Fruit fly (Drosophila melanogaster) whole organism, embryonic: ENCODE data around the gene CG1074.

ENCODE experiments used
- B-H1 ChIP-seq: fragments of 200-800 bp; sonication (Bioruptor generic); IDR thresholded peaks from 3 replicates; pipeline ENCODE4 v1.3.6; 2022; ENCODE audit warnings: missing biosample characterization, missing genetic modification characterization
- BEAF-32 ChIP-seq: fragments of 200-800 bp; sonication (Bioruptor generic); optimal IDR thresholded peaks from 3 replicates; lab custom pipeline; 2017; ENCODE audit warnings: missing biosample characterization, missing genetic modification characterization, mild to moderate bottlenecking, moderate library complexity, missing genetic modification reagents
- CG10147 ChIP-seq: fragments of 200-800 bp; sonication (Bioruptor generic); optimal IDR thresholded peaks from 2 replicates; lab custom pipeline; 2019; ENCODE audit warnings: missing biosample characterization, mild to moderate bottlenecking, missing genetic modification characterization, moderate library complexity
- CG10654 ChIP-seq: fragments of 200-800 bp; sonication (Bioruptor generic); optimal IDR thresholded peaks from 2 replicates; lab custom pipeline; 2016; ENCODE audit warnings: missing biosample characterization, missing genetic modification characterization
- CG11398 ChIP-seq: fragments of 200-800 bp; sonication (Bioruptor generic); optimal IDR thresholded peaks from 2 replicates; lab custom pipeline; 2016; ENCODE audit warnings: missing biosample characterization, missing genetic modification characterization
- CG11560 ChIP-seq: fragments of 200-800 bp; sonication (Bioruptor generic); IDR thresholded peaks from 3 replicates; pipeline ENCODE4 v1.3.6; 2022; ENCODE audit warnings: missing biosample characterization, missing genetic modification characterization
- CG12299 ChIP-seq: fragments of 200-800 bp; sonication (Bioruptor generic); optimal IDR thresholded peaks from 2 replicates; lab custom pipeline; 2018; ENCODE audit warnings: missing biosample characterization, mild to moderate bottlenecking, missing genetic modification characterization
- CG15073 ChIP-seq: fragments of 200-800 bp; sonication (Bioruptor generic); optimal IDR thresholded peaks from 2 replicates; lab custom pipeline; 2016; ENCODE audit warnings: missing biosample characterization, missing genetic modification characterization
- CG17385 ChIP-seq: fragments of 200-800 bp; sonication (Bioruptor generic); optimal IDR thresholded peaks from 3 replicates; lab custom pipeline; 2018; ENCODE audit warnings: missing biosample characterization, mild to moderate bottlenecking, missing genetic modification characterization
- CG18619 ChIP-seq: fragments of 200-800 bp; sonication (Bioruptor generic); optimal IDR thresholded peaks from 3 replicates; lab custom pipeline; 2017; ENCODE audit warnings: missing biosample characterization, mild to moderate bottlenecking, missing genetic modification characterization
- CG3065 ChIP-seq: fragments of 200-800 bp; sonication (Bioruptor generic); optimal IDR thresholded peaks from 2 replicates; lab custom pipeline; 2016; ENCODE audit warnings: missing biosample characterization, missing genetic modification characterization
- CG32767 ChIP-seq: fragments of 200-800 bp; sonication (Bioruptor generic); IDR thresholded peaks from 2 replicates; pipeline ENCODE4 v1.3.6; 2022; ENCODE audit warnings: missing biosample characterization, missing genetic modification characterization
- CG33213 ChIP-seq: fragments of 200-800 bp; sonication (Bioruptor generic); optimal IDR thresholded peaks from 3 replicates; lab custom pipeline; 2016; ENCODE audit warnings: missing biosample characterization, missing genetic modification characterization
- CG33557 ChIP-seq: fragments of 200-800 bp; sonication (Bioruptor generic); optimal IDR thresholded peaks from 2 replicates; lab custom pipeline; 2019; ENCODE audit warnings: missing biosample characterization, mild to moderate bottlenecking, missing genetic modification characterization, moderate library complexity
- CG3407 ChIP-seq: fragments of 200-800 bp; sonication (Bioruptor generic); optimal IDR thresholded peaks from 2 replicates; lab custom pipeline; 2018; ENCODE audit warnings: missing biosample characterization, mild to moderate bottlenecking, missing genetic modification characterization
- CG34224 ChIP-seq: fragments of 200-800 bp; sonication (Bioruptor generic); IDR thresholded peaks from 3 replicates; pipeline ENCODE4 v1.3.6; 2022; ENCODE audit warnings: missing biosample characterization, missing genetic modification characterization; ENCODE audit not compliant: partially characterized antibody
- CG34376 ChIP-seq: fragments of 200-800 bp; sonication (Bioruptor generic); optimal IDR thresholded peaks from 2 replicates; lab custom pipeline; 2018; ENCODE audit warnings: missing biosample characterization, mild to moderate bottlenecking, missing genetic modification characterization
- CG6765 ChIP-seq: fragments of 200-800 bp; sonication (Bioruptor generic); optimal IDR thresholded peaks from 3 replicates; lab custom pipeline; 2017; ENCODE audit warnings: missing biosample characterization, mild to moderate bottlenecking, missing genetic modification characterization
- CG7745 ChIP-seq: fragments of 200-800 bp; sonication (Bioruptor generic); optimal IDR thresholded peaks from 2 replicates; lab custom pipeline; 2018; ENCODE audit warnings: missing biosample characterization, mild to moderate bottlenecking, missing genetic modification characterization, moderate library complexity
- CTCF ChIP-seq: fragments of 200-800 bp; sonication (Bioruptor generic); optimal IDR thresholded peaks from 2 replicates; lab custom pipeline; 2017; ENCODE audit warnings: missing biosample characterization, mild to moderate bottlenecking, missing genetic modification characterization, moderate library complexity
- Dek ChIP-seq: fragments of 200-800 bp; sonication (Bioruptor generic); optimal IDR thresholded peaks from 3 replicates; lab custom pipeline; 2019; ENCODE audit warnings: missing biosample characterization, mild to moderate bottlenecking, missing genetic modification characterization, moderate library complexity
- Dip2 ChIP-seq: fragments of 200-800 bp; sonication (Bioruptor generic); IDR thresholded peaks from 2 replicates; pipeline ENCODE4 v1.3.6; 2022; ENCODE audit warnings: missing biosample characterization, missing genetic modification characterization
- Dref ChIP-seq: fragments of 200-800 bp; sonication (Bioruptor generic); IDR thresholded peaks from 2 replicates; pipeline ENCODE4 v1.3.6; 2022; ENCODE audit warnings: missing biosample characterization, missing genetic modification characterization
- Fer2 ChIP-seq: fragments of 200-800 bp; sonication (Bioruptor generic); optimal IDR thresholded peaks from 2 replicates; lab custom pipeline; 2018; ENCODE audit warnings: missing biosample characterization, mild to moderate bottlenecking, missing genetic modification characterization, moderate library complexity
- Gug ChIP-seq: fragments of 200-800 bp; sonication (Bioruptor generic); IDR thresholded peaks from 4 replicates; pipeline ENCODE4 v1.3.6; 2022; ENCODE audit warnings: missing biosample characterization, missing genetic modification characterization
- HHEX ChIP-seq: fragments of 200-800 bp; sonication (Bioruptor generic); optimal IDR thresholded peaks from 3 replicates; lab custom pipeline; 2017; ENCODE audit warnings: missing biosample characterization, mild to moderate bottlenecking, missing genetic modification characterization, missing genetic modification reagents
- HLH3B ChIP-seq: fragments of 200-800 bp; sonication (Bioruptor generic); IDR thresholded peaks from 2 replicates; pipeline ENCODE4 v1.3.6; 2022; ENCODE audit warnings: missing biosample characterization, missing genetic modification characterization
- Sry-β ChIP-seq: fragments of 200-800 bp; sonication (Bioruptor generic); optimal IDR thresholded peaks from 2 replicates; lab custom pipeline; 2018; ENCODE audit warnings: missing biosample characterization, mild to moderate bottlenecking, missing genetic modification characterization, moderate library complexity
- Usf ChIP-seq: fragments of 200-800 bp; sonication (Bioruptor generic); optimal IDR thresholded peaks from 2 replicates; lab custom pipeline; 2017; ENCODE audit warnings: missing genotype, missing biosample characterization, missing genetic modification characterization
- ash1 ChIP-seq: fragments of 200-800 bp; sonication (Bioruptor generic); optimal IDR thresholded peaks from 2 replicates; lab custom pipeline; 2018; ENCODE audit warnings: missing biosample characterization, mild to moderate bottlenecking, missing genetic modification characterization
- bigmax ChIP-seq: fragments of 200-800 bp; sonication (Bioruptor generic); optimal IDR thresholded peaks from 2 replicates; lab custom pipeline; 2018; ENCODE audit warnings: missing biosample characterization, mild to moderate bottlenecking, missing genetic modification characterization
- chn ChIP-seq: fragments of 200-800 bp; sonication (Bioruptor generic); optimal IDR thresholded peaks from 2 replicates; lab custom pipeline; 2016; ENCODE audit warnings: missing biosample characterization, missing genetic modification characterization
- croc ChIP-seq: fragments of 200-800 bp; sonication (Bioruptor generic); conservative IDR thresholded peaks from 3 replicates; pipeline ENCODE4 v1.3.6; 2022; ENCODE audit warnings: missing biosample characterization, missing genetic modification characterization
- danr ChIP-seq: fragments of 200-800 bp; sonication (Bioruptor generic); IDR thresholded peaks from 2 replicates; pipeline ENCODE4 v1.3.6; 2022; ENCODE audit warnings: missing biosample characterization, missing genetic modification characterization
- dmrt11E ChIP-seq: fragments of 200-800 bp; sonication (Bioruptor generic); optimal IDR thresholded peaks from 3 replicates; lab custom pipeline; 2018; ENCODE audit warnings: missing biosample characterization, mild to moderate bottlenecking, missing genetic modification characterization, moderate library complexity
- dysf ChIP-seq: fragments of 200-800 bp; sonication (Bioruptor generic); IDR thresholded peaks from 3 replicates; pipeline ENCODE4 v1.3.6; 2022; ENCODE audit warnings: missing biosample characterization, missing genetic modification characterization
- fu2 ChIP-seq: fragments of 200-800 bp; sonication (Bioruptor generic); optimal IDR thresholded peaks from 2 replicates; lab custom pipeline; 2016; ENCODE audit warnings: missing biosample characterization, missing genetic modification characterization
- gsb-n ChIP-seq: fragments of 200-800 bp; sonication (Bioruptor generic); optimal IDR thresholded peaks from 3 replicates; lab custom pipeline; 2018; ENCODE audit warnings: missing biosample characterization, mild to moderate bottlenecking, missing genetic modification characterization
- hb ChIP-seq: fragments of 200-800 bp; sonication (Bioruptor generic); IDR thresholded peaks from 3 replicates; pipeline ENCODE4 v1.3.6; 2022; ENCODE audit warnings: missing biosample characterization, missing genetic modification characterization; ENCODE audit not compliant: partially characterized antibody
- ken ChIP-seq: fragments of 200-800 bp; sonication (Bioruptor generic); IDR thresholded peaks from 3 replicates; pipeline ENCODE4 v1.3.6; 2022; ENCODE audit warnings: missing biosample characterization, missing genetic modification characterization
- lov ChIP-seq, 2 experiments: fragments of 200-800 bp in 1 of 2; fragments of >200 bp in 1 of 2; sonication (Bioruptor generic) in 1 of 2; IDR thresholded peaks in 1 of 2; optimal IDR thresholded peaks in 1 of 2; 2 replicates in 1 of 2; 3 replicates in 1 of 2; pipeline versions ENCODE4 v1.3.6 to Lab custom; 2017 to 2022; ENCODE audit warnings: missing biosample characterization in 1 of 2, missing genetic modification characterization in 1 of 2
- mld ChIP-seq: fragments of 200-800 bp; sonication (Bioruptor generic); IDR thresholded peaks from 3 replicates; pipeline ENCODE4 v1.3.6; 2022; ENCODE audit warnings: missing biosample characterization, missing genetic modification characterization; ENCODE audit not compliant: partially characterized antibody
- ranshi ChIP-seq: fragments of 200-800 bp; sonication (Bioruptor generic); IDR thresholded peaks from 2 replicates; pipeline ENCODE4 v1.3.6; 2022; ENCODE audit warnings: missing biosample characterization, missing genetic modification characterization
- repo ChIP-seq: fragments of 200-800 bp; sonication (Bioruptor generic); optimal IDR thresholded peaks from 2 replicates; lab custom pipeline; 2016; ENCODE audit warnings: missing biosample characterization, missing genetic modification characterization
- row ChIP-seq: fragments of 200-800 bp; sonication (Bioruptor generic); IDR thresholded peaks from 3 replicates; pipeline ENCODE4 v1.3.6; 2022; ENCODE audit warnings: missing biosample characterization, missing genetic modification characterization
- sima ChIP-seq: fragments of 200-800 bp; sonication (Bioruptor generic); optimal IDR thresholded peaks from 2 replicates; lab custom pipeline; 2016; ENCODE audit warnings: missing biosample characterization, missing genetic modification characterization
- slbo ChIP-seq: fragments of 200-800 bp; sonication (Bioruptor generic); IDR thresholded peaks from 2 replicates; pipeline ENCODE4 v1.3.6; 2022; ENCODE audit warnings: missing biosample characterization, missing genetic modification characterization
- slp2 ChIP-seq: fragments of 200-800 bp; sonication (Bioruptor generic); optimal IDR thresholded peaks from 2 replicates; lab custom pipeline; 2016; ENCODE audit warnings: missing biosample characterization, missing genetic modification characterization
- usp ChIP-seq: fragments of >200 bp; optimal IDR thresholded peaks from 2 replicates; lab custom pipeline; 2017; ENCODE audit warnings: missing biosample characterization, missing genetic modification characterization
- zfh2 ChIP-seq: fragments of 200-800 bp; sonication (Bioruptor generic); optimal IDR thresholded peaks from 2 replicates; lab custom pipeline; 2016; ENCODE audit warnings: missing biosample characterization, missing genetic modification characterization

The CG1074 gene

DNA sequence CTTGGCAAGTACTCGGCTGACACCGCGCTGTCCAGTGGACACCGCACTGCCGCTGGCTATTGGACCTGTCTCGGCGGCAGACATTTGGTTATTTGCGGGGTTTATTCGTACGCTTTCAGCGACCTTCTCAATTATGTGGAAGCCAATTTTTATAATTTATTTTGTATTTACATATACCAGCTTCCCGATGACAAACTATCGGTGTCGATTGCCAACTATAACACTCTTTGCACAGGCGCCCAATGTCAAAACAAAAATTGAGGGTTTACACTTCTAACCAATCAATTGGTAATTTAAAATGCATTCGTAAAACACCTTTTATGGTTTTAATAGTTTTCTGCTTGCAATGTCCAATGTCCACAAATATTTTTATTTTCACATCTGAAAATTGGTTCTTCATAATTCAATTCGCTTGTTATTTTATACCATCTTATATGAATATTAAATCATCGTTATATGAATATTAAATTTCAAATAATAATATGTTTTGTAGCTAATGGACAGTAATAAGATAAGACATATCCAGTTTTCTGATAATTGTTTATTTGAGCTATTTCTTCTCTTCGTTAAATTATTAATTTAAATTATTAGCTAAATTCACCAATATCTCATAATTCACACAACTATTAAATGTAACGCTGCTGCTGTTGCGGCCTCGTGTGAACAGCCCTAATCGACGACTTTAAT lies 33.8 kb upstream of the CG1074 start (continued):
- TF ChIP-seq CG15073 (no peak), chn (GFP tag; lab: Kevin White, UChicago) (no peak), BEAF-32 (GFP tag; lab: Kevin White, UChicago) (peak; percentile 55), CG34224 (GFP tag; lab: Robert Waterston, UW) (peak; percentile 10; the same call in 1 of the 3 replicates), CTCF (GFP tag; lab: Kevin White, UChicago) (no peak), CG6765 (GFP tag; lab: Kevin White, UChicago) (no peak), CG18619 (GFP tag; lab: Kevin White, UChicago) (no peak), HLH3B (peak; percentile 7; the same call in 1 of the 2 replicates), CG12299 (no peak), row (GFP tag; lab: Robert Waterston, UW) (peak; percentile 87), CG10654 (GFP tag; lab: Kevin White, UChicago) (no peak), CG3065 (no peak), ash1 (GFP tag; lab: Kevin White, UChicago) (no peak), B-H1 (no peak), slp2 (GFP tag; lab: Kevin White, UChicago) (no peak), danr (no peak), dmrt11E (tag; lab: Kevin White, UChicago) (peak; percentile 40), CG17385 (no peak), CG3407 (GFP tag; lab: Kevin White, UChicago) (no peak), zfh2 (GFP tag; lab: Kevin White, UChicago) (peak; percentile 12), mld (no peak), HHEX (GFP tag; lab: Kevin White, UChicago) (no peak), ken (GFP tag; lab: Robert Waterston, UW) (no peak), croc (GFP tag; lab: Robert Waterston, UW) (no peak), CG33557 (GFP tag; lab: Kevin White, UChicago) (no peak), slbo (GFP tag; lab: Robert Waterston, UW) (peak; percentile 61), ranshi (0 out of 2 replicates have a peak, but pooled peaks have one; percentile 22), CG7745 (tag; lab: Kevin White, UChicago) (no peak), gsb-n (tag; lab: Kevin White, UChicago) (no peak), CG11560 (tag; lab: Robert Waterston, UW) (no peak), repo (GFP tag; lab: Kevin White, UChicago) (no peak), Fer2 (tag; lab: Kevin White, UChicago) (no peak), Dek (no peak), CG33213 (no peak), fu2 (GFP tag; lab: Kevin White, UChicago) (no peak), Dref (GFP tag; lab: Robert Waterston, UW) (peak; percentile 78), CG10147 (GFP tag; lab: Kevin White, UChicago) (peak; percentile 20), bigmax (GFP tag; lab: Kevin White, UChicago) (no peak), Gug (GFP tag; lab: Robert Waterston, UW) (0 out of 4 replicates have a peak, but pooled peaks have one; percentile 29), Dip2 (GFP tag; lab: Robert Waterston, UW) (no peak), CG32767 (GFP tag; lab: Robert Waterston, UW) (no peak), CG34376 (GFP tag; lab: Kevin White, UChicago) (no peak), sima (no peak), hb (GFP tag; lab: Robert Waterston, UW) (no peak), Sry-β (GFP tag; lab: Kevin White, UChicago) (peak; percentile 14), CG11398 (no peak), lov (optimal IDR thresholded peaks at IDR 0.05; lab: Kevin White, UChicago) (no peak), lov (GFP tag; IDR thresholded peaks at IDR 0.05; lab: Robert Waterston, UW) (no peak), Usf (GFP tag; lab: Kevin White, UChicago) (no peak), dysf (GFP tag; lab: Robert Waterston, UW) (no peak), usp (GFP tag; lab: Kevin White, UChicago) (no peak)
